Worm (Caenorhabditis elegans) whole organism, L1 larva: ENCODE data around the gene wht-3.

ENCODE experiments used
- C34B4.2 ChIP-seq: sonication (generic microtip); optimal IDR thresholded peaks from 2 replicates; lab custom pipeline; 2017; ENCODE audit warnings: mild to moderate bottlenecking, missing genetic modification characterization, missing compliant biosample characterization
- F16B12.6 ChIP-seq: fragments of 150-350 bp; optimal IDR thresholded peaks from 2 replicates; lab custom pipeline; 2014; ENCODE audit warnings: missing biosample characterization, missing genetic modification characterization
- aha-1 ChIP-seq: fragments of 150-350 bp; optimal IDR thresholded peaks from 2 replicates; lab custom pipeline; 2014; ENCODE audit warnings: missing biosample characterization, missing genetic modification characterization
- alr-1 ChIP-seq: fragments of 200-800 bp; sonication (Bioruptor generic); optimal IDR thresholded peaks from 2 replicates; lab custom pipeline; 2018; ENCODE audit warnings: borderline replicate concordance, mild to moderate bottlenecking, missing genetic modification characterization, missing compliant biosample characterization
- ama-1 ChIP-seq: fragments of 150-350 bp; optimal IDR thresholded peaks from 2 replicates; lab custom pipeline; 2014
- ceh-88 ChIP-seq: fragments of 200-800 bp; sonication (Bioruptor generic); IDR thresholded peaks from 2 replicates; pipeline ENCODE4 v1.3.6; 2022; ENCODE audit warnings: missing genetic modification characterization, missing compliant biosample characterization
- ceh-90 ChIP-seq: sonication (generic microtip); optimal IDR thresholded peaks from 2 replicates; lab custom pipeline; 2016; ENCODE audit warnings: missing genetic modification characterization, missing compliant biosample characterization
- efl-1 ChIP-seq, 4 experiments: fragments of 150-350 bp; optimal IDR thresholded peaks in 3 of 4; peaks in 1 of 4; 1 replicate in 1 of 4; 2 replicates in 3 of 4; lab custom pipeline; 2014; ENCODE audit warnings: missing biosample characterization in 2 of 4, missing genetic modification characterization in 2 of 4, missing genetic modification reagents in 2 of 4
- egl-27 ChIP-seq, 2 experiments: fragments of 150-350 bp in 1 of 2; sonication (generic microtip); optimal IDR thresholded peaks; 3 replicates each; lab custom pipeline; 2017 to 2018; ENCODE audit warnings: missing biosample characterization in 2 of 2, missing genetic modification characterization in 2 of 2, missing genetic modification reagents in 2 of 2
- elt-2 ChIP-seq: sonication (generic microtip); optimal IDR thresholded peaks from 2 replicates; lab custom pipeline; 2016; ENCODE audit warnings: missing genetic modification characterization, mild to moderate bottlenecking, inconsistent platforms, missing compliant biosample characterization, missing genetic modification reagents
- ets-5 ChIP-seq: fragments of 200-800 bp; sonication (Bioruptor generic); IDR thresholded peaks from 2 replicates; pipeline ENCODE4 v1.3.6; 2022; ENCODE audit warnings: missing genetic modification characterization, missing compliant biosample characterization
- fkh-10 ChIP-seq: sonication (generic microtip); optimal IDR thresholded peaks from 2 replicates; lab custom pipeline; 2017; ENCODE audit warnings: missing biosample characterization, missing genetic modification reagents, missing genetic modification characterization
- fkh-4 ChIP-seq: sonication (generic microtip); optimal IDR thresholded peaks from 2 replicates; lab custom pipeline; 2016; ENCODE audit warnings: missing compliant biosample characterization, missing genetic modification characterization, borderline replicate concordance
- fkh-8 ChIP-seq: sonication (generic microtip); optimal IDR thresholded peaks from 2 replicates; lab custom pipeline; 2016; ENCODE audit warnings: mild to moderate bottlenecking, missing genetic modification characterization, missing compliant biosample characterization
- fos-1 ChIP-seq: fragments of 150-350 bp; optimal IDR thresholded peaks from 2 replicates; lab custom pipeline; 2014; ENCODE audit warnings: missing biosample characterization, missing genetic modification characterization
- grh-1 ChIP-seq: fragments of 200-800 bp; sonication (Bioruptor generic); IDR thresholded peaks from 2 replicates; pipeline ENCODE4 v1.3.6; 2022; ENCODE audit warnings: missing genetic modification reagents, missing genetic modification characterization, missing compliant biosample characterization
- hlh-17 ChIP-seq: fragments of 200-800 bp; sonication (Bioruptor generic); optimal IDR thresholded peaks from 2 replicates; lab custom pipeline; 2018; ENCODE audit warnings: missing genetic modification characterization, mild to moderate bottlenecking, missing compliant biosample characterization, moderate library complexity, borderline replicate concordance
- isw-1 ChIP-seq: fragments of 200-800 bp; sonication (Bioruptor generic); IDR thresholded peaks from 2 replicates; pipeline ENCODE4 v1.3.6; 2022; ENCODE audit warnings: missing genetic modification characterization, missing compliant biosample characterization
- lin-14 ChIP-seq: fragments of 200-800 bp; sonication (Bioruptor generic); optimal IDR thresholded peaks from 2 replicates; lab custom pipeline; 2018; ENCODE audit warnings: mild to moderate bottlenecking, missing genetic modification characterization, moderate library complexity, missing compliant biosample characterization
- lin-35 ChIP-seq, 2 experiments: fragments of 150-350 bp; optimal IDR thresholded peaks; 2 replicates each; lab custom pipeline; 2014; ENCODE audit warnings: missing biosample characterization in 2 of 2, missing genetic modification characterization in 2 of 2, missing genetic modification reagents in 2 of 2
- lin-39 ChIP-seq: fragments of 150-350 bp; optimal IDR thresholded peaks from 2 replicates; lab custom pipeline; 2014; ENCODE audit warnings: missing biosample characterization, missing genetic modification reagents, missing genetic modification characterization
- lsy-2 ChIP-seq, 2 experiments: fragments of 150-350 bp; optimal IDR thresholded peaks; 2 replicates each; lab custom pipeline; 2014; ENCODE audit warnings: missing biosample characterization in 2 of 2, missing genetic modification characterization in 2 of 2
- mef-2 ChIP-seq: fragments of 150-350 bp; optimal IDR thresholded peaks from 2 replicates; lab custom pipeline; 2014; ENCODE audit warnings: missing biosample characterization, missing genetic modification characterization
- nhr-11 ChIP-seq: fragments of 150-350 bp; optimal IDR thresholded peaks from 2 replicates; lab custom pipeline; 2014; ENCODE audit warnings: missing biosample characterization, missing genetic modification characterization
- nhr-19 ChIP-seq: fragments of 200-800 bp; sonication (Bioruptor generic); conservative IDR thresholded peaks from 2 replicates; pipeline ENCODE4 v1.3.6; 2022; ENCODE audit warnings: missing genetic modification characterization, missing compliant biosample characterization
- nhr-237 ChIP-seq: fragments of 150-350 bp; optimal IDR thresholded peaks from 2 replicates; lab custom pipeline; 2014; ENCODE audit warnings: missing biosample characterization, missing genetic modification characterization
- nhr-76 ChIP-seq: sonication (generic microtip); optimal IDR thresholded peaks from 2 replicates; lab custom pipeline; 2017; ENCODE audit warnings: missing biosample characterization, missing genetic modification characterization
- nhr-85 ChIP-seq: sonication (generic microtip); peaks from one replicate; lab custom pipeline; 2016; ENCODE audit warnings: missing genetic modification characterization, inconsistent platforms, missing compliant biosample characterization
- pag-3 ChIP-seq: sonication (generic microtip); optimal IDR thresholded peaks from 2 replicates; lab custom pipeline; 2017; ENCODE audit warnings: missing genetic modification characterization, mild to moderate bottlenecking, missing compliant biosample characterization, antibody characterized with exemption, borderline replicate concordance; ENCODE audit not compliant: insufficient read depth
- snu-23 ChIP-seq: sonication (generic microtip); optimal IDR thresholded peaks from 2 replicates; lab custom pipeline; 2016; ENCODE audit warnings: missing genetic modification characterization, missing compliant biosample characterization
- sox-4 ChIP-seq: sonication (generic microtip); optimal IDR thresholded peaks from 2 replicates; lab custom pipeline; 2016; ENCODE audit warnings: missing genetic modification characterization, missing compliant biosample characterization
- sup-37 ChIP-seq: fragments of 200-800 bp; sonication (Bioruptor generic); optimal IDR thresholded peaks from 2 replicates; lab custom pipeline; 2018; ENCODE audit warnings: mild to moderate bottlenecking, missing genetic modification characterization, missing compliant biosample characterization
- swsn-7 ChIP-seq: sonication (generic microtip); optimal IDR thresholded peaks from 2 replicates; lab custom pipeline; 2016; ENCODE audit warnings: missing genetic modification characterization, missing compliant biosample characterization
- tbx-2 ChIP-seq: sonication (generic microtip); optimal IDR thresholded peaks from 2 replicates; lab custom pipeline; 2016; ENCODE audit warnings: missing genetic modification characterization, missing compliant biosample characterization
- tlp-1 ChIP-seq: fragments of 150-350 bp; optimal IDR thresholded peaks from 2 replicates; lab custom pipeline; 2014; ENCODE audit warnings: missing biosample characterization, missing genetic modification characterization
- unc-130 ChIP-seq: fragments of 150-350 bp; optimal IDR thresholded peaks from 2 replicates; lab custom pipeline; 2017; ENCODE audit warnings: missing biosample characterization, missing genetic modification characterization, inconsistent platforms
- unc-62 ChIP-seq: fragments of 150-350 bp; optimal IDR thresholded peaks from 2 replicates; lab custom pipeline; 2014; ENCODE audit warnings: missing biosample characterization, missing genetic modification reagents, missing genetic modification characterization
- unc-86 ChIP-seq: sonication (generic microtip); optimal IDR thresholded peaks from 2 replicates; lab custom pipeline; 2016; ENCODE audit warnings: missing genetic modification characterization, missing compliant biosample characterization
- unc-98 ChIP-seq: fragments of 200-800 bp; sonication (Bioruptor generic); IDR thresholded peaks from 2 replicates; pipeline ENCODE4 v1.3.6; 2022; ENCODE audit warnings: missing genetic modification characterization, missing compliant biosample characterization
- vab-15 ChIP-seq: sonication (generic microtip); optimal IDR thresholded peaks from 2 replicates; lab custom pipeline; 2017; ENCODE audit warnings: missing genotype, mild to moderate bottlenecking, missing genetic modification characterization, missing compliant biosample characterization
- xbp-1 ChIP-seq: sonication (generic microtip); optimal IDR thresholded peaks from 2 replicates; lab custom pipeline; 2016; ENCODE audit warnings: missing genetic modification characterization, missing compliant biosample characterization
- zip-4 ChIP-seq: fragments of 200-800 bp; sonication (Bioruptor generic); optimal IDR thresholded peaks from 2 replicates; lab custom pipeline; 2018; ENCODE audit warnings: mild to moderate bottlenecking, missing genetic modification characterization, moderate library complexity, missing compliant biosample characterization
- ztf-11 ChIP-seq, 2 experiments: sonication (generic microtip); optimal IDR thresholded peaks; 2 replicates each; lab custom pipeline; 2016 to 2017; ENCODE audit warnings: missing genetic modification characterization in 2 of 2, missing biosample characterization in 1 of 2, missing compliant biosample characterization in 1 of 2

The wht-3 gene

ce11 chrIII:4164071-4164470 lies 12.7 kb upstream of the wht-3 start, which contains the start of gene C16C10.8:
Gene C16C10.8, minus strand, starts transcription at chrIII:4164171.
- TF ChIP-seq nhr-76 (tag; lab: Kevin White, UChicago) (no peak), elt-2 (tag; lab: Kevin White, UChicago) (no peak), fkh-10 (no peak), C34B4.2 (tag; lab: Kevin White, UChicago) (no peak), pag-3 (no peak), isw-1 (GFP tag; lab: Robert Waterston, UW) (no peak), lin-14 (no peak), egl-27 (tag; optimal IDR thresholded peaks at IDR 0.05; lab: Kevin White, UChicago) (no peak), lin-35 (GFP tag; optimal IDR thresholded peaks at IDR 0.05; lab: Kevin White, UChicago) (no peak), hlh-17 (no peak), lin-39 (tag; lab: Kevin White, UChicago) (no peak), ets-5 (GFP tag; lab: Robert Waterston, UW) (no peak), nhr-19 (GFP tag; lab: Robert Waterston, UW) (no peak), ceh-88 (no peak), alr-1 (tag; lab: Kevin White, UChicago) (no peak)
- TF ChIP-seq, all 84 proteins: peak for 0

DNA sequence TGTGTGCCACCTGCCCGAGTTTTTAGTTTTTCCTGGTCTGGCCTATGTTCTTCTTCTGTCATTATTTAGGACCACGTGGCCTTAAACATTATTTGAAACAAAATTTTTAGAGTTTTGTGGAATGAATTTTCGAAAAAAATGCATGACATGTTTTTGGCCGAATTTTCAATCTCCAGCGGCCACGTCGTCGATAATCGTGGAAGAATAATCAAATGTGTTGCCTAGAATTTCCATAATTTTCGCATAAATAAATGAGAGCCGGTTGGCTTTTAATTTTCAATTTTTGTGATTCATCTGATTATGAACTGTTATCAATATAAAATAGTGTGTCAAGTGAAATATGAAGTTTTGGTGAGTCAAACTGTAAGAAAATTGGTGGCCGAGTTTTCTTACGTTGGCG lies 9.5 kb upstream of the wht-3 start, which contains the start of gene C01G12.16:
TSS of gene C01G12.16 (plus strand) at position 301 of the 400 bp plus-strand sequence.
- TF ChIP-seq hlh-17, result no peak
- no peak for TF ChIP-seq nhr-85 (tag; lab: Kevin White, UChicago)
- no peak for TF ChIP-seq unc-62
- TF ChIP-seq xbp-1 (tag; lab: Kevin White, UChicago), result no peak
- TF ChIP-seq alr-1 (tag; lab: Kevin White, UChicago), result no peak
- no peak for TF ChIP-seq lin-39 (tag; lab: Kevin White, UChicago)
- no peak for TF ChIP-seq fkh-10
- TF ChIP-seq nhr-11 (tag; lab: Kevin White, UChicago), result no peak
- no peak for TF ChIP-seq ceh-90
- TF ChIP-seq aha-1 (tag; lab: Kevin White, UChicago), result no peak
- TF ChIP-seq unc-98 (GFP tag; lab: Robert Waterston, UW), result no peak
- TF ChIP-seq tlp-1 (tag; lab: Kevin White, UChicago), result no peak
- TF ChIP-seq lin-35 (GFP tag; optimal IDR thresholded peaks at IDR 0.05; lab: Kevin White, UChicago), result no peak
- no peak for TF ChIP-seq efl-1 (optimal IDR thresholded peaks at IDR 0.05; lab: Kevin White, UChicago)
- no peak for TF ChIP-seq efl-1 (GFP tag; optimal IDR thresholded peaks at IDR 0.05 in 1 of 2; lab: Kevin White, UChicago)
- TF ChIP-seq ceh-88, result no peak
- TF ChIP-seq snu-23 (GFP tag; lab: Kevin White, UChicago), result no peak
- TF ChIP-seq fkh-8 (tag; lab: Kevin White, UChicago), result no peak
- no peak for TF ChIP-seq zip-4 (GFP tag; lab: Kevin White, UChicago)
- TF ChIP-seq sox-4 (tag; lab: Kevin White, UChicago), result no peak

ce11 chrIII:4157298-4157697 lies 5.9 kb upstream of the wht-3 start, which contains the start of gene C16C10.9:
Gene C16C10.9, minus strand, starts transcription at chrIII:4157398.
- TF ChIP-seq unc-62 (no peak), elt-2 (tag; lab: Kevin White, UChicago) (no peak), nhr-19 (GFP tag; lab: Robert Waterston, UW) (no peak), zip-4 (GFP tag; lab: Kevin White, UChicago) (no peak), swsn-7 (tag; lab: Kevin White, UChicago) (no peak), sup-37 (GFP tag; lab: Kevin White, UChicago) (no peak), grh-1 (GFP tag; lab: Robert Waterston, UW) (no peak), nhr-237 (tag; lab: Kevin White, UChicago) (no peak)
- TF ChIP-seq, all 84 proteins: peak for 0

DNA sequence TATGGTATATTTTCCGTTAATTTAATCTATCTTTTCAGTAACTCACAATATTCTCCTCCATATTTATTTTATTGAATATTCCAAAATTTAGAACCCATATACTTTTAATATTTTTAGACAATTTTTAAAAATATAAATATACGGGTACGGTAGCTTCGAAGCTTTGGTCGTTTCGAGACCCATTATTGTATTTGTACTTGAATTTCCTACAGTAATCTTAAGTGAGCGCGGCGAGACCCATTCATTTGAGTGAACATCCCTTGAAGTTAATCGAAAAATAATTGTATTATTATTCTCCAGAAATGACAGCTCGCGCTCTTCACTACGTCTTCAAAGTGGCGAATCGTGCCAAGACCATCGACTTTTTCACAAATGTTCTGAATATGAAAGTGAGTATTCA lies 1.9 kb upstream of the wht-3 start, which contains the start of gene glod-4:
TSS of gene glod-4 (plus strand) at position 301 of the 400 bp plus-strand sequence.
- TF ChIP-seq mef-2 (tag; lab: Kevin White, UChicago) (no peak), aha-1 (tag; lab: Kevin White, UChicago) (no peak), fkh-10 (no peak), tbx-2 (tag; lab: Kevin White, UChicago) (no peak), nhr-237 (tag; lab: Kevin White, UChicago) (no peak), F16B12.6 (tag; lab: Kevin White, UChicago) (no peak), ama-1 (lab: Kevin White, UChicago) (no peak), lsy-2 (tag; optimal IDR thresholded peaks at IDR 0.05; lab: Kevin White, UChicago) (no peak), unc-130 (tag; lab: Kevin White, UChicago) (no peak), ets-5 (GFP tag; lab: Robert Waterston, UW) (no peak), fkh-4 (tag; lab: Kevin White, UChicago) (no peak), ztf-11 (tag; optimal IDR thresholded peaks at IDR 0.05; lab: Kevin White, UChicago) (no peak), unc-86 (tag; lab: Kevin White, UChicago) (no peak), fos-1 (tag; lab: Kevin White, UChicago) (no peak), efl-1 (optimal IDR thresholded peaks at IDR 0.05; lab: Kevin White, UChicago) (no peak), efl-1 (GFP tag; optimal IDR thresholded peaks at IDR 0.05 in 1 of 2; lab: Kevin White, UChicago) (no peak), nhr-85 (tag; lab: Kevin White, UChicago) (no peak), vab-15 (tag; lab: Kevin White, UChicago) (no peak)
